Worm (Caenorhabditis elegans): ENCODE results near the gene C34H4.2.

DNA sequence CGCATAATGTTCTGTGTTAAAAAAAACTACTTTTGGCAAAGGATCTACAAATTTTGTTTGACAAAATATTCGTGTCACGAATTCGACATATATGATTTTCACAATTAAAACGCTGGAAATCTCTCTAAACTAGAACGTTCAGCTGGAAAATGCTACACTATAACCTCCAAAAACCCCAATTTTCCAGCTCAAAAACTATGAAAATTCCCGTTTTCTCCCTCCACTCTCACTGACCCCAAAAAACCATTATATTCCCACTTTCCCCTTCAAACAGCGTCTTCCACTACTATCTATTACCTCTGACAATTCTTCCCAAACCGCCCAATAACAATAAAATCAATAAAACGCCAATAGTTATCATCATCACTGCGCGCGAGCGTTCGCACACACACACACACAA lies 23.2 kb downstream of the C34H4.2 start, which contains the start of gene Y41D4B.14:
- no peak for TF ChIP-seq ces-1 (GFP tag; optimal IDR thresholded peaks at IDR 0.05)
- TF ChIP-seq blmp-1 (tag; optimal IDR thresholded peaks at IDR 0.05) = no peak
- no peak for TF ChIP-seq mep-1 (tag; optimal IDR thresholded peaks at IDR 0.05)
- no peak for TF ChIP-seq nhr-237 (tag; optimal IDR thresholded peaks at IDR 0.05)
- no peak for TF ChIP-seq M03D4.4 (tag; optimal IDR thresholded peaks at IDR 0.05)
- TF ChIP-seq ztf-11 (tag; optimal IDR thresholded peaks at IDR 0.05) = no peak
- no peak for TF ChIP-seq lin-13 (tag; optimal IDR thresholded peaks at IDR 0.05)
- TF ChIP-seq elt-1 (tag; optimal IDR thresholded peaks at IDR 0.05; ENCODE audit: borderline replicate concordance, insufficient read depth) = no peak
- TF ChIP-seq unc-39 (tag; optimal IDR thresholded peaks at IDR 0.05) = no peak
- TF ChIP-seq sptf-1 (tag; optimal IDR thresholded peaks at IDR 0.05) = no peak

Data from whole organism, mixed stage, embryonic.